Worm (Caenorhabditis elegans): ENCODE data around the gene ebax-1.

The ebax-1 gene

ce11 chrIV:10284194-10284910 lies 2.4 kb upstream of the ebax-1 start, which contains the start of gene rad-51 (continued):
- TF ChIP-seq nhr-237 (tag; optimal IDR thresholded peaks at IDR 0.05) (no peak), hpl-2 (GFP tag; optimal IDR thresholded peaks at IDR 0.05) (no peak), fos-1 (tag; optimal IDR thresholded peaks at IDR 0.05) (no peak), lir-3 (tag; optimal IDR thresholded peaks at IDR 0.05; ENCODE audit: poor library complexity) (peak; percentile 5), unc-30 (tag; optimal IDR thresholded peaks at IDR 0.05) (no peak), nhr-28 (tag; optimal IDR thresholded peaks at IDR 0.05) (no peak), sptf-1 (tag; optimal IDR thresholded peaks at IDR 0.05) (no peak), ceh-88 (GFP tag; IDR thresholded peaks at IDR 0.05) (no peak), nhr-19 (GFP tag; conservative IDR thresholded peaks at IDR 0.05) (no peak; the same call in 1 of the 2 replicates), efl-1 (optimal IDR thresholded peaks at IDR 0.05) (peak; percentile 57 to 89), efl-1 (GFP tag; optimal IDR thresholded peaks at IDR 0.05 in 1 of 2) (peak; percentile 86 to 98), C34B4.2 (tag; optimal IDR thresholded peaks at IDR 0.05) (no peak), pqm-1 (tag; optimal IDR thresholded peaks at IDR 0.05) (no peak), ets-5 (GFP tag; IDR thresholded peaks at IDR 0.05) (no peak), mef-2 (tag; optimal IDR thresholded peaks at IDR 0.05) (no peak), Y116A8C.19 (tag; optimal IDR thresholded peaks at IDR 0.05; ENCODE audit: borderline replicate concordance) (no peak), fkh-8 (tag; optimal IDR thresholded peaks at IDR 0.05) (peak; percentile 51), F16B12.6 (tag; optimal IDR thresholded peaks at IDR 0.05) (no peak), isw-1 (GFP tag; IDR thresholded peaks at IDR 0.05) (peak; percentile 24; the same call in 1 of the 2 replicates), efl-3 (GFP tag; optimal IDR thresholded peaks at IDR 0.05) (no peak), unc-62 (GFP tag; optimal IDR thresholded peaks at IDR 0.05) (no peak), tlp-1 (tag; optimal IDR thresholded peaks at IDR 0.05) (no peak), C16A3.4 (tag; optimal IDR thresholded peaks at IDR 0.05) (peak; percentile 39), fkh-10 (GFP tag; optimal IDR thresholded peaks at IDR 0.05) (peak; percentile 2), nhr-12 (tag; optimal IDR thresholded peaks at IDR 0.05) (no peak), swsn-7 (tag; optimal IDR thresholded peaks at IDR 0.05) (peak; percentile 42), zag-1 (tag; optimal IDR thresholded peaks at IDR 0.05) (no peak), sox-4 (tag; optimal IDR thresholded peaks at IDR 0.05) (no peak), ama-1 (optimal IDR thresholded peaks at IDR 0.05) (no peak), nhr-85 (tag) (peak; percentile 1), nhr-71 (tag; optimal IDR thresholded peaks at IDR 0.05) (peak; percentile 68), nhr-90 (tag; optimal IDR thresholded peaks at IDR 0.05; ENCODE audit: poor library complexity) (peak; percentile 17), elt-2 (tag; optimal IDR thresholded peaks at IDR 0.05) (peak; percentile 25), ceh-63 (GFP tag; optimal IDR thresholded peaks at IDR 0.05) (no peak), sup-37 (GFP tag; optimal IDR thresholded peaks at IDR 0.05) (no peak), ztf-11 (tag; optimal IDR thresholded peaks at IDR 0.05) (no peak), lin-14 (GFP tag; optimal IDR thresholded peaks at IDR 0.05) (peak; percentile 97), fkh-4 (tag; optimal IDR thresholded peaks at IDR 0.05; ENCODE audit: borderline replicate concordance) (no peak), snu-23 (GFP tag; optimal IDR thresholded peaks at IDR 0.05) (peak; percentile 72), unc-130 (tag; optimal IDR thresholded peaks at IDR 0.05) (no peak), grh-1 (GFP tag; IDR thresholded peaks at IDR 0.05) (no peak), unc-86 (tag; optimal IDR thresholded peaks at IDR 0.05) (peak; percentile 32), egl-13 (tag; optimal IDR thresholded peaks at IDR 0.05) (no peak), lin-39 (tag; optimal IDR thresholded peaks at IDR 0.05) (no peak), lsy-2 (tag; optimal IDR thresholded peaks at IDR 0.05) (peak; percentile 48 to 79), dpl-1 (GFP tag; optimal IDR thresholded peaks at IDR 0.05) (peak; percentile 78 to 89 (median 81)), pag-3 (tag; optimal IDR thresholded peaks at IDR 0.05; ENCODE audit: borderline replicate concordance, insufficient read depth) (peak; percentile 34), mdl-1 (tag; optimal IDR thresholded peaks at IDR 0.05) (peak in 1 of 2 experiments; percentile 76), aha-1 (tag; optimal IDR thresholded peaks at IDR 0.05) (no peak), nhr-11 (tag; optimal IDR thresholded peaks at IDR 0.05) (no peak), ceh-82 (tag; optimal IDR thresholded peaks at IDR 0.05) (peak in 2 of 3 experiments; percentile 55 to 75), xbp-1 (tag; optimal IDR thresholded peaks at IDR 0.05) (peak; percentile 45), jun-1 (tag; optimal IDR thresholded peaks at IDR 0.05) (peak; percentile 45)

Measured in whole organism, L1 larva.